Fruit fly (Drosophila melanogaster) whole organism, embryonic: ENCODE data around the gene Lcch3.

Experiments
- Antp ChIP-seq: fragments of 200-800 bp; sonication (Bioruptor generic); optimal IDR thresholded peaks from 3 replicates; lab custom pipeline; 2016; ENCODE audit warnings: missing biosample characterization, missing genetic modification characterization
- CG11456 ChIP-seq: fragments of 200-800 bp; sonication (Bioruptor generic); IDR thresholded peaks from 3 replicates; pipeline ENCODE4 v1.3.6; 2022; ENCODE audit warnings: missing biosample characterization, missing genetic modification characterization
- CG11560 ChIP-seq: fragments of 200-800 bp; sonication (Bioruptor generic); IDR thresholded peaks from 3 replicates; pipeline ENCODE4 v1.3.6; 2022; ENCODE audit warnings: missing biosample characterization, missing genetic modification characterization
- CG12942 ChIP-seq: fragments of 200-800 bp; sonication (Bioruptor generic); optimal IDR thresholded peaks from 3 replicates; lab custom pipeline; 2016; ENCODE audit warnings: missing biosample characterization, missing genetic modification characterization
- CG13624 ChIP-seq: fragments of 200-800 bp; sonication (Bioruptor generic); optimal IDR thresholded peaks from 2 replicates; lab custom pipeline; 2016; ENCODE audit warnings: missing biosample characterization, missing genetic modification characterization
- CG14014 ChIP-seq: fragments of 200-800 bp; sonication (Bioruptor generic); IDR thresholded peaks from 2 replicates; pipeline ENCODE4 v1.3.6; 2022; ENCODE audit warnings: missing biosample characterization, missing genetic modification characterization
- CG14050 ChIP-seq: fragments of 200-800 bp; sonication (Bioruptor generic); IDR thresholded peaks from 3 replicates; pipeline ENCODE4 v1.3.6; 2022; ENCODE audit warnings: missing biosample characterization, missing genetic modification characterization
- CG15073 ChIP-seq: fragments of 200-800 bp; sonication (Bioruptor generic); optimal IDR thresholded peaks from 2 replicates; lab custom pipeline; 2016; ENCODE audit warnings: missing biosample characterization, missing genetic modification characterization
- CG17361 ChIP-seq: fragments of 200-800 bp; sonication (Bioruptor generic); IDR thresholded peaks from 3 replicates; pipeline ENCODE4 v1.3.6; 2022; ENCODE audit warnings: missing biosample characterization, missing genetic modification characterization
- CG2116 ChIP-seq: fragments of 200-800 bp; sonication (Bioruptor generic); optimal IDR thresholded peaks from 3 replicates; lab custom pipeline; 2018; ENCODE audit warnings: missing biosample characterization, mild to moderate bottlenecking, missing genetic modification characterization
- CG32532 ChIP-seq: fragments of 200-800 bp; sonication (Bioruptor generic); IDR thresholded peaks from 2 replicates; pipeline ENCODE4 v1.3.6; 2022; ENCODE audit warnings: missing biosample characterization, missing genetic modification characterization
- CG3407 ChIP-seq: fragments of 200-800 bp; sonication (Bioruptor generic); optimal IDR thresholded peaks from 2 replicates; lab custom pipeline; 2018; ENCODE audit warnings: missing biosample characterization, mild to moderate bottlenecking, missing genetic modification characterization
- CG34376 ChIP-seq: fragments of 200-800 bp; sonication (Bioruptor generic); optimal IDR thresholded peaks from 2 replicates; lab custom pipeline; 2018; ENCODE audit warnings: missing biosample characterization, mild to moderate bottlenecking, missing genetic modification characterization
- CG3838 ChIP-seq: fragments of 200-800 bp; sonication (Bioruptor generic); optimal IDR thresholded peaks from 3 replicates; lab custom pipeline; 2016; ENCODE audit warnings: missing biosample characterization, missing genetic modification characterization
- CG4328 ChIP-seq: fragments of 200-800 bp; sonication (Bioruptor generic); optimal IDR thresholded peaks from 3 replicates; lab custom pipeline; 2017; ENCODE audit warnings: missing biosample characterization, missing genetic modification reagents, missing genetic modification characterization
- CG8089 ChIP-seq: fragments of 200-800 bp; sonication (Bioruptor generic); optimal IDR thresholded peaks from 3 replicates; lab custom pipeline; 2016; ENCODE audit warnings: missing biosample characterization, missing genetic modification characterization
- CG8924 ChIP-seq: fragments of 200-800 bp; optimal IDR thresholded peaks from 3 replicates; lab custom pipeline; 2019; ENCODE audit warnings: missing biosample characterization, mild to moderate bottlenecking, missing genetic modification characterization, moderate library complexity
- CG8944 ChIP-seq: fragments of 200-800 bp; sonication (Bioruptor generic); optimal IDR thresholded peaks from 3 replicates; lab custom pipeline; 2016; ENCODE audit warnings: missing biosample characterization, missing genetic modification characterization
- Dip3 ChIP-seq: fragments of 200-800 bp; sonication (Bioruptor generic); optimal IDR thresholded peaks from 3 replicates; lab custom pipeline; 2016; ENCODE audit warnings: missing biosample characterization, missing genetic modification characterization
- Drgx ChIP-seq: fragments of 200-800 bp; sonication (Bioruptor generic); IDR thresholded peaks from 2 replicates; pipeline ENCODE4 v1.3.6; 2022; ENCODE audit warnings: missing biosample characterization, missing genetic modification characterization
- Gug ChIP-seq: fragments of 200-800 bp; sonication (Bioruptor generic); IDR thresholded peaks from 4 replicates; pipeline ENCODE4 v1.3.6; 2022; ENCODE audit warnings: missing biosample characterization, missing genetic modification characterization
- H15 ChIP-seq: fragments of 200-800 bp; sonication (Bioruptor generic); IDR thresholded peaks from 3 replicates; pipeline ENCODE4 v1.3.6; 2022; ENCODE audit warnings: missing biosample characterization, missing genetic modification characterization
- HmgZ ChIP-seq: fragments of 200-800 bp; sonication (Bioruptor generic); optimal IDR thresholded peaks from 2 replicates; lab custom pipeline; 2018; ENCODE audit warnings: missing biosample characterization, mild to moderate bottlenecking, missing genetic modification characterization
- Hr51 ChIP-seq, 2 experiments: fragments of 200-800 bp; sonication (Bioruptor generic); optimal IDR thresholded peaks; 2 replicates in 1 of 2; 3 replicates in 1 of 2; lab custom pipeline; 2016 to 2018; ENCODE audit warnings: missing biosample characterization in 2 of 2, missing genetic modification characterization in 2 of 2, mild to moderate bottlenecking in 1 of 2, moderate library complexity in 1 of 2
- Lhr ChIP-seq: fragments of 200-800 bp; sonication (Bioruptor generic); optimal IDR thresholded peaks from 3 replicates; lab custom pipeline; 2017; ENCODE audit warnings: mild to moderate bottlenecking, missing biosample characterization, missing genetic modification reagents, missing genetic modification characterization
- Nf-YB ChIP-seq: fragments of 200-800 bp; sonication (Bioruptor generic); optimal IDR thresholded peaks from 3 replicates; lab custom pipeline; 2019; ENCODE audit warnings: missing biosample characterization, mild to moderate bottlenecking, missing genetic modification characterization, moderate library complexity
- Pdp1 ChIP-seq, 2 experiments: fragments of 200-800 bp; sonication (Bioruptor generic); optimal IDR thresholded peaks; 3 replicates each; lab custom pipeline; 2016; ENCODE audit warnings: missing biosample characterization in 2 of 2, missing genetic modification characterization in 2 of 2, mild to moderate bottlenecking in 1 of 2, moderate library complexity in 1 of 2
- Rfx ChIP-seq: fragments of 200-800 bp; sonication (Bioruptor generic); IDR thresholded peaks from 2 replicates; pipeline ENCODE4 v1.3.6; 2022; ENCODE audit warnings: missing biosample characterization, missing genetic modification characterization
- Sin3A ChIP-seq: fragments of >200 bp; optimal IDR thresholded peaks from 2 replicates; lab custom pipeline; 2018
- bbx ChIP-seq: fragments of 200-800 bp; sonication (Bioruptor generic); IDR thresholded peaks from 2 replicates; pipeline ENCODE4 v1.3.6; 2022; ENCODE audit warnings: missing biosample characterization, missing genetic modification characterization; ENCODE audit not compliant: partially characterized antibody
- bcd ChIP-seq: fragments of 200-800 bp; sonication (Bioruptor generic); optimal IDR thresholded peaks from 2 replicates; lab custom pipeline; 2017; ENCODE audit warnings: missing biosample characterization, mild to moderate bottlenecking, missing genetic modification characterization
- bsh ChIP-seq, 2 experiments: fragments of 200-800 bp; sonication (Bioruptor generic); optimal IDR thresholded peaks; 2 replicates each; lab custom pipeline; 2017 to 2018; ENCODE audit warnings: mild to moderate bottlenecking in 2 of 2, missing biosample characterization in 2 of 2, missing genetic modification characterization in 2 of 2, moderate library complexity in 1 of 2
- ci ChIP-seq: fragments of 200-800 bp; sonication (Bioruptor generic); IDR thresholded peaks from 3 replicates; pipeline ENCODE4 v1.3.6; 2022; ENCODE audit warnings: missing biosample characterization, missing genetic modification characterization
- dan ChIP-seq: fragments of 200-800 bp; sonication (Bioruptor generic); IDR thresholded peaks from 2 replicates; pipeline ENCODE4 v1.3.6; 2022; ENCODE audit warnings: missing biosample characterization, missing genetic modification characterization
- dmrt99B ChIP-seq: fragments of 200-800 bp; sonication (Bioruptor generic); optimal IDR thresholded peaks from 2 replicates; lab custom pipeline; 2018; ENCODE audit warnings: missing biosample characterization, mild to moderate bottlenecking, missing genetic modification characterization, moderate library complexity
- ftz-f1 ChIP-seq: fragments of 200-800 bp; sonication (Bioruptor generic); optimal IDR thresholded peaks from 2 replicates; lab custom pipeline; 2016; ENCODE audit warnings: missing biosample characterization, missing genetic modification characterization
- ham ChIP-seq: fragments of 200-800 bp; sonication (Bioruptor generic); IDR thresholded peaks from 2 replicates; pipeline ENCODE4 v1.3.6; 2022; ENCODE audit warnings: missing biosample characterization, missing genetic modification characterization
- insv ChIP-seq, 2 experiments: fragments of 200-800 bp; sonication (Bioruptor generic); optimal IDR thresholded peaks; 3 replicates each; lab custom pipeline; 2016 to 2018; ENCODE audit warnings: missing biosample characterization in 2 of 2, missing genetic modification characterization in 2 of 2
- inv ChIP-seq: fragments of 200-800 bp; sonication (Bioruptor generic); IDR thresholded peaks from 2 replicates; pipeline ENCODE4 v1.3.6; 2022; ENCODE audit warnings: missing biosample characterization, missing genetic modification characterization; ENCODE audit not compliant: partially characterized antibody
- kah ChIP-seq: fragments of 200-800 bp; sonication (Bioruptor generic); optimal IDR thresholded peaks from 2 replicates; lab custom pipeline; 2018; ENCODE audit warnings: missing biosample characterization, mild to moderate bottlenecking, missing genetic modification characterization
- klu ChIP-seq: fragments of 200-800 bp; sonication (Bioruptor generic); IDR thresholded peaks from 2 replicates; pipeline ENCODE4 v1.3.6; 2022; ENCODE audit warnings: missing biosample characterization, missing genetic modification characterization
- mld ChIP-seq: fragments of 200-800 bp; sonication (Bioruptor generic); IDR thresholded peaks from 3 replicates; pipeline ENCODE4 v1.3.6; 2022; ENCODE audit warnings: missing biosample characterization, missing genetic modification characterization; ENCODE audit not compliant: partially characterized antibody
- nau ChIP-seq: fragments of 200-800 bp; sonication (Bioruptor generic); optimal IDR thresholded peaks from 3 replicates; lab custom pipeline; 2017; ENCODE audit warnings: missing biosample characterization, mild to moderate bottlenecking, missing genetic modification characterization, missing genetic modification reagents
- phol ChIP-seq: fragments of 200-800 bp; sonication (Bioruptor generic); optimal IDR thresholded peaks from 3 replicates; lab custom pipeline; 2018; ENCODE audit warnings: missing biosample characterization, mild to moderate bottlenecking, missing genetic modification characterization, moderate library complexity
- sima ChIP-seq: fragments of 200-800 bp; sonication (Bioruptor generic); optimal IDR thresholded peaks from 2 replicates; lab custom pipeline; 2016; ENCODE audit warnings: missing biosample characterization, missing genetic modification characterization
- sob ChIP-seq: fragments of 200-800 bp; sonication (Bioruptor generic); IDR thresholded peaks from 2 replicates; pipeline ENCODE4 v1.3.6; 2022; ENCODE audit warnings: missing biosample characterization, missing genetic modification characterization
- ssp ChIP-seq: fragments of 200-800 bp; sonication (Bioruptor generic); IDR thresholded peaks from 2 replicates; pipeline ENCODE4 v1.3.6; 2022; ENCODE audit warnings: missing biosample characterization, missing genetic modification characterization
- wek ChIP-seq: fragments of 200-800 bp; sonication (Bioruptor generic); optimal IDR thresholded peaks from 3 replicates; lab custom pipeline; 2018; ENCODE audit warnings: missing biosample characterization, mild to moderate bottlenecking, missing genetic modification characterization, moderate library complexity
- z ChIP-seq: fragments of 200-800 bp; sonication (Bioruptor generic); IDR thresholded peaks from 3 replicates; pipeline ENCODE4 v1.3.6; 2022; ENCODE audit warnings: missing biosample characterization, missing genetic modification characterization
- zf30C ChIP-seq: fragments of 200-800 bp; sonication (Bioruptor generic); optimal IDR thresholded peaks from 3 replicates; lab custom pipeline; 2018; ENCODE audit warnings: missing biosample characterization, mild to moderate bottlenecking, missing genetic modification characterization

Lcch3 gene

dm6 chrX:15891606-15892345 is 33.1 kb upstream of the Lcch3 start, which contains the start of gene shi (continued):
- TF ChIP-seq CG8944 (GFP tag; lab: Kevin White, UChicago), result no peak
- TF ChIP-seq sob, result peak; percentile 35; the same call in 1 of the 2 replicates
- TF ChIP-seq CG11456 (GFP tag; lab: Robert Waterston, UW), result no peak
- TF ChIP-seq CG11560 (tag; lab: Robert Waterston, UW), result peak; percentile 95
- TF ChIP-seq CG32532 (GFP tag; lab: Robert Waterston, UW), result peak; percentile 47; the same call in 1 of the 2 replicates
- TF ChIP-seq ftz-f1 (GFP tag; lab: Kevin White, UChicago), result peak; percentile 96
- TF ChIP-seq H15, result no peak
- TF ChIP-seq CG12942 (GFP tag; lab: Kevin White, UChicago), result no peak
- no peak for TF ChIP-seq CG3407 (GFP tag; lab: Kevin White, UChicago)
- TF ChIP-seq CG2116, result peak; percentile 89
- no peak for TF ChIP-seq dan
- no peak for TF ChIP-seq Gug (GFP tag; lab: Robert Waterston, UW)
- peak; percentile 19 for TF ChIP-seq CG13624 (GFP tag; lab: Kevin White, UChicago)
- peak; percentile 26; the same call in 1 of the 3 replicates for TF ChIP-seq CG17361 (GFP tag; lab: Robert Waterston, UW)
- peak; percentile 96 for TF ChIP-seq mld
- TF ChIP-seq dmrt99B (tag; lab: Kevin White, UChicago), result no peak
- no peak for TF ChIP-seq kah (GFP tag; lab: Kevin White, UChicago)
- TF ChIP-seq CG34376 (GFP tag; lab: Kevin White, UChicago), result peak; percentile 80
- TF ChIP-seq CG14014, result no peak
- TF ChIP-seq bcd (GFP tag; lab: Kevin White, UChicago), result peak; percentile 3
- TF ChIP-seq Lhr, result peak; percentile 46
- TF ChIP-seq nau (GFP tag; lab: Kevin White, UChicago), result no peak
- TF ChIP-seq Pdp1 (GFP tag; optimal IDR thresholded peaks at IDR 0.05; lab: Kevin White, UChicago), result peak in 1 of 2 experiments; percentile 8
- peak; percentile 52 for TF ChIP-seq Sin3A (lab: Kevin White, UChicago)
- TF ChIP-seq insv (GFP tag; optimal IDR thresholded peaks at IDR 0.05; lab: Kevin White, UChicago), result peak in 1 of 2 experiments; percentile 67
- no peak for TF ChIP-seq Antp (GFP tag; lab: Kevin White, UChicago)
- TF ChIP-seq zf30C (GFP tag; lab: Kevin White, UChicago), result no peak
- no peak for TF ChIP-seq ham
- TF ChIP-seq z, result no peak
- no peak for TF ChIP-seq CG15073 (GFP tag; lab: Kevin White, UChicago)
- peak; percentile 99 for TF ChIP-seq bbx (GFP tag; lab: Robert Waterston, UW)
- TF ChIP-seq Drgx (GFP tag; lab: Robert Waterston, UW), result no peak
- peak in 1 of 2 experiments; percentile 53 for TF ChIP-seq Hr51 (GFP tag; optimal IDR thresholded peaks at IDR 0.05; lab: Kevin White, UChicago)
- no peak for TF ChIP-seq klu (GFP tag; lab: Robert Waterston, UW)
- peak; percentile 44 for TF ChIP-seq phol (tag; lab: Kevin White, UChicago)
- TF ChIP-seq wek (GFP tag; lab: Kevin White, UChicago), result no peak
- TF ChIP-seq Dip3, result no peak
- TF ChIP-seq HmgZ, result peak; percentile 73
- TF ChIP-seq CG4328 (GFP tag; lab: Kevin White, UChicago), result no peak
- TF ChIP-seq Rfx (GFP tag; lab: Robert Waterston, UW), result no peak; the same call in 1 of the 2 replicates
- TF ChIP-seq CG3838 (GFP tag; lab: Kevin White, UChicago), result no peak
- no peak for TF ChIP-seq CG14050
- TF ChIP-seq bsh (GFP tag; optimal IDR thresholded peaks at IDR 0.05; lab: Kevin White, UChicago), result no peak
- TF ChIP-seq CG8089 (GFP tag; lab: Kevin White, UChicago), result no peak
- TF ChIP-seq CG8924, result peak; percentile 56
- peak; percentile 97 for TF ChIP-seq inv
- TF ChIP-seq ci, result peak; percentile 58; the same call in 2 of the 3 replicates
- TF ChIP-seq Nf-YB, result peak; percentile 18
- TF ChIP-seq sima, result no peak
- peak; percentile 51 for TF ChIP-seq ssp (GFP tag; lab: Robert Waterston, UW)
